Worm (Caenorhabditis elegans) whole organism, L4/young adult: ENCODE measurements around the gene K03B4.9.

Source experiments
- W03F9.2 ChIP-seq: fragments of 150-350 bp; optimal IDR thresholded peaks from 2 replicates; lab custom pipeline; 2014; ENCODE audit warnings: missing biosample characterization, missing genetic modification characterization
- him-1 ChIP-seq: sonication (generic microtip); optimal IDR thresholded peaks from 2 replicates; lab custom pipeline; 2016; ENCODE audit warnings: missing genotype, missing genetic modification reagents, missing genetic modification characterization, missing compliant biosample characterization

DNA sequence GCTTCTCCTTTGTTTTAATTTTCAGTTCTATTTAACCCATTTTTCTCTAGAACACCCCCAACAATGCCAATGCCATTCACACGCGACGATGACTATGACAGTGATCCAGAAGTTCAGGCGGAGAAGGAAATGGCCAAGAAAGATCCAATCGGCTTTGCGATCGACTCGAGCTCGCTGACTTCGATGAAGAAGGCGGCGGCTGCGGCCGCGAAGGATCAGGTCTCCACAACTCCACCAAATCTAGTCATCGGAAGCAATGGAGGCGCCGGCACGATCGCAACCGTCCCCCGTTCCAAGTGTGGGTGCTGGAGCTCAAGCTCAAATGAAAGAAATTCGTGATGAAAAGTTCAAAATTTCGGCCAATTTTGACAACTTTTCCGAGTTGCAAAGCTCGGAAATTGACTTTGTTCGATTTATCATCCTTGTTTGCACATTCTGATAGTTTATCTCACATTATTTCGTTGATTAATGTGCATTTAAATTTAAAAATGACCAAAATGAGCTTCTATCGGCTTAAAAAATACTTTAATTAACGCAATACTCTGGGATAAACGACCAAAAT, 15.6 kb upstream of the K03B4.9 start, which contains the start of gene K03B4.2:
- no peak for TF ChIP-seq him-1 (tag; lab: Kevin White, UChicago)
- TF ChIP-seq W03F9.2: no peak
